Comparison of ENCODE assay signal across 3 fruit fly cellular contexts in genomic region chr3L:11004739-11005476, dm6.
TF ChIP-seq lines count a peak whose summit lies in the region.

No protein-coding gene starts in this region.

- TF ChIP-seq CTCF in whole organism, embryonic (GFP tag; optimal IDR thresholded peaks at IDR 0.05; lab: Kevin White, UChicago), result no peak

TF ChIP-seq in whole organism, adult, 20 proteins besides CTCF, POLR2A, EP300 and RAD21:
- TF ChIP-seq toe (GFP tag; optimal IDR thresholded peaks at IDR 0.05; lab: Kevin White, UChicago) (no peak), cic (GFP tag; optimal IDR thresholded peaks at IDR 0.05; lab: Kevin White, UChicago) (peak; percentile 55)
TF ChIP-seq in whole organism, adult: peak in this region for 1.

TF ChIP-seq in whole organism, embryonic, 481 proteins besides CTCF, POLR2A, EP300 and RAD21 (continues in another document):
- TF ChIP-seq grn (GFP tag; optimal IDR thresholded peaks at IDR 0.05; lab: Kevin White, UChicago) (peak; percentile 38), CG13287 (GFP tag; IDR thresholded peaks at IDR 0.05; lab: Robert Waterston, UW; ENCODE audit: partially characterized antibody) (no peak), BtbVII (GFP tag; optimal IDR thresholded peaks at IDR 0.05; lab: Kevin White, UChicago) (peak; percentile 58), cwo (GFP tag; optimal IDR thresholded peaks at IDR 0.05; lab: Kevin White, UChicago) (peak; percentile 80), CG9215 (GFP tag; IDR thresholded peaks at IDR 0.05; lab: Robert Waterston, UW) (no peak), CG31224 (GFP tag; IDR thresholded peaks at IDR 0.05; lab: Robert Waterston, UW) (no peak), CG1603 (tag; optimal IDR thresholded peaks at IDR 0.05; lab: Kevin White, UChicago) (no peak), chinmo (GFP tag; IDR thresholded peaks at IDR 0.05; lab: Robert Waterston, UW; ENCODE audit: partially characterized antibody) (0 out of 4 replicates have a peak, but pooled peaks have one; percentile 35), CG17359 (tag; optimal IDR thresholded peaks at IDR 0.05; lab: Kevin White, UChicago) (peak; percentile 0), Hey (tag; optimal IDR thresholded peaks at IDR 0.05; lab: Kevin White, UChicago) (peak; percentile 10), eve (GFP tag; optimal IDR thresholded peaks at IDR 0.05; lab: Kevin White, UChicago) (no peak), CG32767 (GFP tag; IDR thresholded peaks at IDR 0.05; lab: Robert Waterston, UW) (no peak), Oli (tag; optimal IDR thresholded peaks at IDR 0.05; lab: Kevin White, UChicago) (no peak), Ssrp (tag; optimal IDR thresholded peaks at IDR 0.05; lab: Kevin White, UChicago) (no peak), CG1647 (GFP tag; optimal IDR thresholded peaks at IDR 0.05; lab: Kevin White, UChicago) (no peak), CG15601 (tag; optimal IDR thresholded peaks at IDR 0.05; lab: Kevin White, UChicago) (no peak), Trl (optimal IDR thresholded peaks at IDR 0.05; lab: Kevin White, UChicago) (no peak), Trl (GFP tag; optimal IDR thresholded peaks at IDR 0.05; lab: Kevin White, UChicago) (no peak), zen2 (GFP tag; IDR thresholded peaks at IDR 0.05; lab: Robert Waterston, UW; ENCODE audit: partially characterized antibody) (no peak), mirr (GFP tag; optimal IDR thresholded peaks at IDR 0.05; lab: Kevin White, UChicago) (peak; percentile 43), peb (GFP tag; IDR thresholded peaks at IDR 0.05; lab: Robert Waterston, UW) (no peak), CG4617 (GFP tag; optimal IDR thresholded peaks at IDR 0.05; lab: Kevin White, UChicago; ENCODE audit: borderline replicate concordance) (no peak), gce (GFP tag; IDR thresholded peaks at IDR 0.05; lab: Robert Waterston, UW) (no peak), slbo (GFP tag; IDR thresholded peaks at IDR 0.05; lab: Robert Waterston, UW) (no peak), sr (GFP tag; IDR thresholded peaks at IDR 0.05; lab: Robert Waterston, UW) (no peak), sug (tag; optimal IDR thresholded peaks at IDR 0.05; lab: Kevin White, UChicago) (peak; percentile 96), usp (GFP tag; optimal IDR thresholded peaks at IDR 0.05; lab: Kevin White, UChicago) (no peak), crol (GFP tag; IDR thresholded peaks at IDR 0.05; lab: Robert Waterston, UW) (no peak), pho (GFP tag; optimal IDR thresholded peaks at IDR 0.05; lab: Kevin White, UChicago) (no peak), CG12219 (GFP tag; optimal IDR thresholded peaks at IDR 0.05; lab: Kevin White, UChicago) (no peak), lov (optimal IDR thresholded peaks at IDR 0.05; lab: Kevin White, UChicago) (no peak), lov (GFP tag; IDR thresholded peaks at IDR 0.05; lab: Robert Waterston, UW) (no peak), Vsx1 (GFP tag; optimal IDR thresholded peaks at IDR 0.05; lab: Kevin White, UChicago) (peak; percentile 22), CG9727 (GFP tag; optimal IDR thresholded peaks at IDR 0.05; lab: Kevin White, UChicago) (no peak), NK7.1 (GFP tag; optimal IDR thresholded peaks at IDR 0.05; lab: Kevin White, UChicago) (no peak), CG14710 (tag; optimal IDR thresholded peaks at IDR 0.05; lab: Kevin White, UChicago) (no peak), Sin3A (optimal IDR thresholded peaks at IDR 0.05; lab: Kevin White, UChicago) (no peak), CG1832 (GFP tag; optimal IDR thresholded peaks at IDR 0.05; lab: Kevin White, UChicago) (no peak), CG10543 (GFP tag; optimal IDR thresholded peaks at IDR 0.05; lab: Kevin White, UChicago) (peak; percentile 24), sqz (GFP tag; optimal IDR thresholded peaks at IDR 0.05; lab: Kevin White, UChicago) (no peak), Pdp1 (GFP tag; optimal IDR thresholded peaks at IDR 0.05; lab: Kevin White, UChicago) (peak in 1 of 2 experiments; percentile 89), Nf-YB (GFP tag; optimal IDR thresholded peaks at IDR 0.05; lab: Kevin White, UChicago) (no peak), Xrp1 (GFP tag; IDR thresholded peaks at IDR 0.05; lab: Robert Waterston, UW) (no peak), Dip2 (GFP tag; IDR thresholded peaks at IDR 0.05; lab: Robert Waterston, UW) (no peak), fru (optimal IDR thresholded peaks at IDR 0.05; lab: Kevin White, UChicago) (no peak), CG18599 (GFP tag; optimal IDR thresholded peaks at IDR 0.05; lab: Kevin White, UChicago) (peak; percentile 22)

TF ChIP-seq in whole organism, prepupa, 60 proteins besides CTCF, POLR2A, EP300 and RAD21:
- no peak for TF ChIP-seq achi (GFP tag; optimal IDR thresholded peaks at IDR 0.05; lab: Kevin White, UChicago)
- peak; percentile 68 for TF ChIP-seq vri (GFP tag; optimal IDR thresholded peaks at IDR 0.05; lab: Kevin White, UChicago)
- TF ChIP-seq CG8119 (GFP tag; IDR thresholded peaks at IDR 0.05; lab: Robert Waterston, UW), result no peak
- TF ChIP-seq CG1621 (tag; optimal IDR thresholded peaks at IDR 0.05; lab: Kevin White, UChicago), result no peak
- TF ChIP-seq OdsH (GFP tag; optimal IDR thresholded peaks at IDR 0.05; lab: Kevin White, UChicago), result no peak
- no peak for TF ChIP-seq esn (GFP tag; optimal IDR thresholded peaks at IDR 0.05; lab: Kevin White, UChicago)
- TF ChIP-seq Sox102F (GFP tag; optimal IDR thresholded peaks at IDR 0.05; lab: Kevin White, UChicago), result no peak
- peak; percentile 82 for TF ChIP-seq svp (GFP tag; lab: Kevin White, UChicago)
TF ChIP-seq in whole organism, prepupa: peak in this region for 2.
